Fruit fly (Drosophila melanogaster) whole organism, embryonic: ENCODE data around the gene Scgbeta.

Experiments used
- CG10979 ChIP-seq: fragments of 200-800 bp; sonication (Bioruptor generic); optimal IDR thresholded peaks from 2 replicates; lab custom pipeline; 2018; ENCODE audit warnings: missing biosample characterization, mild to moderate bottlenecking, missing genetic modification characterization, moderate library complexity
- CG12659 ChIP-seq: fragments of 200-800 bp; sonication (Bioruptor generic); optimal IDR thresholded peaks from 3 replicates; lab custom pipeline; 2017; ENCODE audit warnings: mild to moderate bottlenecking, missing biosample characterization, missing genetic modification reagents, missing genetic modification characterization
- CG13296 ChIP-seq: fragments of 200-800 bp; sonication (Bioruptor generic); optimal IDR thresholded peaks from 3 replicates; lab custom pipeline; 2018; ENCODE audit warnings: missing biosample characterization, mild to moderate bottlenecking, missing genetic modification characterization
- CG13424 ChIP-seq: fragments of 200-800 bp; sonication (Bioruptor generic); optimal IDR thresholded peaks from 2 replicates; lab custom pipeline; 2019; ENCODE audit warnings: missing biosample characterization, mild to moderate bottlenecking, missing genetic modification characterization, moderate library complexity
- CG1603 ChIP-seq: fragments of 200-800 bp; sonication (Bioruptor generic); optimal IDR thresholded peaks from 2 replicates; lab custom pipeline; 2019; ENCODE audit warnings: missing biosample characterization, mild to moderate bottlenecking, missing genetic modification characterization, moderate library complexity
- CG2712 ChIP-seq: fragments of 200-800 bp; optimal IDR thresholded peaks from 3 replicates; lab custom pipeline; 2019; ENCODE audit warnings: missing biosample characterization, mild to moderate bottlenecking, missing genetic modification characterization, moderate library complexity
- CG2875 ChIP-seq: fragments of 200-800 bp; sonication (Bioruptor generic); optimal IDR thresholded peaks from 2 replicates; lab custom pipeline; 2017; ENCODE audit warnings: missing biosample characterization, mild to moderate bottlenecking, missing genetic modification characterization, missing genetic modification reagents
- CG31365 ChIP-seq: fragments of 200-800 bp; sonication (Bioruptor generic); optimal IDR thresholded peaks from 2 replicates; lab custom pipeline; 2018; ENCODE audit warnings: missing biosample characterization, mild to moderate bottlenecking, missing genetic modification characterization
- CG3407 ChIP-seq: fragments of 200-800 bp; sonication (Bioruptor generic); optimal IDR thresholded peaks from 2 replicates; lab custom pipeline; 2018; ENCODE audit warnings: missing biosample characterization, mild to moderate bottlenecking, missing genetic modification characterization
- CG34422 ChIP-seq: fragments of 200-800 bp; sonication (Bioruptor generic); IDR thresholded peaks from 3 replicates; pipeline ENCODE4 v1.3.6; 2022; ENCODE audit warnings: missing biosample characterization, missing genetic modification characterization
- CG4360 ChIP-seq: fragments of 200-800 bp; sonication (Bioruptor generic); IDR thresholded peaks from 2 replicates; pipeline ENCODE4 v1.3.6; 2022; ENCODE audit warnings: missing biosample characterization, missing genetic modification characterization
- CG5180 ChIP-seq: fragments of 200-800 bp; sonication (Bioruptor generic); optimal IDR thresholded peaks from 3 replicates; lab custom pipeline; 2017; ENCODE audit warnings: missing biosample characterization, missing genetic modification characterization, mild to moderate bottlenecking, moderate library complexity, missing genetic modification reagents
- CG7357 ChIP-seq: fragments of 200-800 bp; sonication (Bioruptor generic); IDR thresholded peaks from 3 replicates; pipeline ENCODE4 v1.3.6; 2022; ENCODE audit warnings: missing biosample characterization, missing genetic modification characterization
- CG7987 ChIP-seq: fragments of 200-800 bp; sonication (Bioruptor generic); optimal IDR thresholded peaks from 2 replicates; lab custom pipeline; 2018; ENCODE audit warnings: missing biosample characterization, mild to moderate bottlenecking, missing genetic modification characterization, moderate library complexity
- CG8478 ChIP-seq: fragments of >200 bp; optimal IDR thresholded peaks from 2 replicates; lab custom pipeline; 2018
- D19A ChIP-seq: fragments of 200-800 bp; optimal IDR thresholded peaks from 3 replicates; lab custom pipeline; 2019; ENCODE audit warnings: missing biosample characterization, mild to moderate bottlenecking, missing genetic modification characterization, moderate library complexity
- Drgx ChIP-seq: fragments of 200-800 bp; sonication (Bioruptor generic); IDR thresholded peaks from 2 replicates; pipeline ENCODE4 v1.3.6; 2022; ENCODE audit warnings: missing biosample characterization, missing genetic modification characterization
- Gug ChIP-seq: fragments of 200-800 bp; sonication (Bioruptor generic); IDR thresholded peaks from 4 replicates; pipeline ENCODE4 v1.3.6; 2022; ENCODE audit warnings: missing biosample characterization, missing genetic modification characterization
- H2.0 ChIP-seq: fragments of 200-800 bp; sonication (Bioruptor generic); IDR thresholded peaks from 2 replicates; pipeline ENCODE4 v1.3.6; 2022; ENCODE audit warnings: missing biosample characterization, missing genetic modification characterization
- HLHmδ ChIP-seq: fragments of 200-800 bp; sonication (Bioruptor generic); optimal IDR thresholded peaks from 2 replicates; lab custom pipeline; 2018; ENCODE audit warnings: missing biosample characterization, mild to moderate bottlenecking, missing genetic modification characterization, moderate library complexity
- Hr3 ChIP-seq: fragments of 200-800 bp; sonication (Bioruptor generic); optimal IDR thresholded peaks from 3 replicates; lab custom pipeline; 2016; ENCODE audit warnings: missing biosample characterization, missing genetic modification characterization
- Neu2 ChIP-seq: fragments of 200-800 bp; sonication (Bioruptor generic); optimal IDR thresholded peaks from 3 replicates; lab custom pipeline; 2016; ENCODE audit warnings: missing biosample characterization, missing genetic modification characterization, borderline replicate concordance
- Pdp1 ChIP-seq, 2 experiments: fragments of 200-800 bp; sonication (Bioruptor generic); optimal IDR thresholded peaks; 3 replicates each; lab custom pipeline; 2016; ENCODE audit warnings: missing biosample characterization in 2 of 2, missing genetic modification characterization in 2 of 2, mild to moderate bottlenecking in 1 of 2, moderate library complexity in 1 of 2
- Trl ChIP-seq, 3 experiments: fragments of >200 bp in 2 of 3; fragments of 200-800 bp in 1 of 3; sonication (Bioruptor generic) in 1 of 3; optimal IDR thresholded peaks; 2 replicates in 1 of 3; 3 replicates in 2 of 3; lab custom pipeline; 2016 to 2017; ENCODE audit warnings: missing biosample characterization in 1 of 3, missing genetic modification characterization in 1 of 3
- Xbp1 ChIP-seq: fragments of 200-800 bp; sonication (Bioruptor generic); optimal IDR thresholded peaks from 3 replicates; lab custom pipeline; 2016; ENCODE audit warnings: missing biosample characterization, mild to moderate bottlenecking, missing genetic modification characterization
- bab2 ChIP-seq: fragments of 200-800 bp; sonication (Bioruptor generic); optimal IDR thresholded peaks from 2 replicates; lab custom pipeline; 2016; ENCODE audit warnings: missing biosample characterization, missing genetic modification characterization
- bbx ChIP-seq: fragments of 200-800 bp; sonication (Bioruptor generic); IDR thresholded peaks from 2 replicates; pipeline ENCODE4 v1.3.6; 2022; ENCODE audit warnings: missing biosample characterization, missing genetic modification characterization; ENCODE audit not compliant: partially characterized antibody
- chinmo ChIP-seq: fragments of 200-800 bp; sonication (Bioruptor generic); IDR thresholded peaks from 4 replicates; pipeline ENCODE4 v1.3.6; 2022; ENCODE audit warnings: missing biosample characterization, missing genetic modification characterization; ENCODE audit not compliant: partially characterized antibody
- ci ChIP-seq: fragments of 200-800 bp; sonication (Bioruptor generic); IDR thresholded peaks from 3 replicates; pipeline ENCODE4 v1.3.6; 2022; ENCODE audit warnings: missing biosample characterization, missing genetic modification characterization
- crol ChIP-seq: fragments of 200-800 bp; sonication (Bioruptor generic); IDR thresholded peaks from 2 replicates; pipeline ENCODE4 v1.3.6; 2022; ENCODE audit warnings: missing biosample characterization, missing genetic modification characterization
- dm ChIP-seq: fragments of 200-800 bp; sonication (Bioruptor generic); optimal IDR thresholded peaks from 3 replicates; lab custom pipeline; 2016; ENCODE audit warnings: missing biosample characterization, missing genetic modification characterization
- dysf ChIP-seq: fragments of 200-800 bp; sonication (Bioruptor generic); IDR thresholded peaks from 3 replicates; pipeline ENCODE4 v1.3.6; 2022; ENCODE audit warnings: missing biosample characterization, missing genetic modification characterization
- ewg ChIP-seq: fragments of 200-800 bp; sonication (Bioruptor generic); optimal IDR thresholded peaks from 3 replicates; lab custom pipeline; 2017; ENCODE audit warnings: mild to moderate bottlenecking, missing biosample characterization, missing genetic modification reagents, missing genetic modification characterization
- eyg ChIP-seq: fragments of 200-800 bp; sonication (Bioruptor generic); optimal IDR thresholded peaks from 3 replicates; lab custom pipeline; 2016; ENCODE audit warnings: missing biosample characterization, missing genetic modification characterization
- grau ChIP-seq: fragments of 200-800 bp; optimal IDR thresholded peaks from 3 replicates; lab custom pipeline; 2019; ENCODE audit warnings: missing biosample characterization, mild to moderate bottlenecking, missing genetic modification characterization, moderate library complexity
- hb ChIP-seq: fragments of 200-800 bp; sonication (Bioruptor generic); IDR thresholded peaks from 3 replicates; pipeline ENCODE4 v1.3.6; 2022; ENCODE audit warnings: missing biosample characterization, missing genetic modification characterization; ENCODE audit not compliant: partially characterized antibody
- kah ChIP-seq: fragments of 200-800 bp; sonication (Bioruptor generic); optimal IDR thresholded peaks from 2 replicates; lab custom pipeline; 2018; ENCODE audit warnings: missing biosample characterization, mild to moderate bottlenecking, missing genetic modification characterization
- kni ChIP-seq: fragments of 200-800 bp; sonication (Bioruptor generic); optimal IDR thresholded peaks from 3 replicates; lab custom pipeline; 2017; ENCODE audit warnings: mild to moderate bottlenecking, missing biosample characterization, missing genetic modification reagents, missing genetic modification characterization
- lab ChIP-seq: fragments of 200-800 bp; sonication (Bioruptor generic); optimal IDR thresholded peaks from 3 replicates; lab custom pipeline; 2017; ENCODE audit warnings: missing biosample characterization, missing genetic modification characterization, mild to moderate bottlenecking, moderate library complexity, missing genetic modification reagents
- nom ChIP-seq: fragments of 200-800 bp; sonication (Bioruptor generic); optimal IDR thresholded peaks from 2 replicates; lab custom pipeline; 2017; ENCODE audit warnings: missing biosample characterization, missing genetic modification characterization, mild to moderate bottlenecking, moderate library complexity, missing genetic modification reagents
- row ChIP-seq: fragments of 200-800 bp; sonication (Bioruptor generic); IDR thresholded peaks from 3 replicates; pipeline ENCODE4 v1.3.6; 2022; ENCODE audit warnings: missing biosample characterization, missing genetic modification characterization
- sd ChIP-seq: fragments of 200-800 bp; sonication (Bioruptor generic); optimal IDR thresholded peaks from 3 replicates; lab custom pipeline; 2018; ENCODE audit warnings: missing biosample characterization, mild to moderate bottlenecking, missing genetic modification characterization, moderate library complexity
- slp2 ChIP-seq: fragments of 200-800 bp; sonication (Bioruptor generic); optimal IDR thresholded peaks from 2 replicates; lab custom pipeline; 2016; ENCODE audit warnings: missing biosample characterization, missing genetic modification characterization
- sr ChIP-seq: fragments of 200-800 bp; sonication (Bioruptor generic); IDR thresholded peaks from 3 replicates; pipeline ENCODE4 v1.3.6; 2022; ENCODE audit warnings: missing biosample characterization, missing genetic modification characterization
- tap ChIP-seq: fragments of 200-800 bp; optimal IDR thresholded peaks from 3 replicates; lab custom pipeline; 2019; ENCODE audit warnings: missing biosample characterization, mild to moderate bottlenecking, missing genetic modification characterization, moderate library complexity
- tin ChIP-seq: fragments of 200-800 bp; sonication (Bioruptor generic); optimal IDR thresholded peaks from 3 replicates; lab custom pipeline; 2016; ENCODE audit warnings: missing biosample characterization, missing genetic modification characterization
- tna ChIP-seq: fragments of 200-800 bp; sonication (Bioruptor generic); IDR thresholded peaks from 2 replicates; pipeline ENCODE4 v1.3.6; 2022; ENCODE audit warnings: missing biosample characterization, missing genetic modification characterization; ENCODE audit not compliant: partially characterized antibody
- usp ChIP-seq: fragments of >200 bp; optimal IDR thresholded peaks from 2 replicates; lab custom pipeline; 2017; ENCODE audit warnings: missing biosample characterization, missing genetic modification characterization
- vvl ChIP-seq: fragments of 200-800 bp; sonication (Bioruptor generic); IDR thresholded peaks from 2 replicates; pipeline ENCODE4 v1.3.6; 2022; ENCODE audit warnings: missing biosample characterization, missing genetic modification characterization

The Scgbeta gene

dm6 chr3R:12451888-12452514 is 29.8 kb upstream of the Scgbeta start, which contains the start of gene CG5509:
TSS of gene CG5509 (plus strand) at chr3R:12452464.
- TF ChIP-seq dm (GFP tag; lab: Kevin White, UChicago) = no peak
- TF ChIP-seq CG8478 = peak; percentile 43
- no peak for TF ChIP-seq kah
- TF ChIP-seq Neu2 = no peak
- TF ChIP-seq CG1603 (tag; lab: Kevin White, UChicago) = no peak
- TF ChIP-seq Gug = no peak
- TF ChIP-seq Xbp1 (GFP tag; lab: Kevin White, UChicago) = peak; percentile 4
- TF ChIP-seq chinmo (GFP tag; lab: Robert Waterston, UW) = peak; percentile 83; the same call in 2 of the 4 replicates
- no peak for TF ChIP-seq CG2875 (GFP tag; lab: Kevin White, UChicago)
- peak; percentile 36 for TF ChIP-seq kni (GFP tag; lab: Kevin White, UChicago)
- no peak for TF ChIP-seq CG3407
- peak; percentile 50 for TF ChIP-seq Drgx (GFP tag; lab: Robert Waterston, UW)
- peak; percentile 88 for TF ChIP-seq crol (GFP tag; lab: Robert Waterston, UW)
- TF ChIP-seq Pdp1 (GFP tag; optimal IDR thresholded peaks at IDR 0.05; lab: Kevin White, UChicago) = peak in 1 of 2 experiments; percentile 59
- no peak for TF ChIP-seq usp (GFP tag; lab: Kevin White, UChicago)
- TF ChIP-seq bbx = peak; percentile 46; the same call in 1 of the 2 replicates
- TF ChIP-seq eyg (GFP tag; lab: Kevin White, UChicago) = no peak
- TF ChIP-seq nom = peak; percentile 6
- no peak for TF ChIP-seq CG7357 (GFP tag; lab: Robert Waterston, UW)
- peak; percentile 60 for TF ChIP-seq CG4360 (GFP tag; lab: Robert Waterston, UW)
- peak; percentile 26 for TF ChIP-seq sd (tag; lab: Kevin White, UChicago)
- TF ChIP-seq ewg = peak; percentile 83
- TF ChIP-seq ci (GFP tag; lab: Robert Waterston, UW) = no peak
- 0 out of 3 replicates have a peak, but pooled peaks have one; percentile 20 for TF ChIP-seq row (GFP tag; lab: Robert Waterston, UW)
- TF ChIP-seq sr (GFP tag; lab: Robert Waterston, UW) = peak; percentile 46; the same call in 2 of the 3 replicates
- TF ChIP-seq CG34422 (GFP tag; lab: Robert Waterston, UW) = peak; percentile 33; the same call in 1 of the 3 replicates
- peak; percentile 9 for TF ChIP-seq D19A (tag; lab: Kevin White, UChicago)
- TF ChIP-seq tna (GFP tag; lab: Robert Waterston, UW) = 0 out of 2 replicates have a peak, but pooled peaks have one; percentile 34

- peak; percentile 52 for TF ChIP-seq grau (tag; lab: Kevin White, UChicago)
- peak; percentile 12 for TF ChIP-seq CG10979 (tag; lab: Kevin White, UChicago)
- TF ChIP-seq CG7987 (GFP tag; lab: Kevin White, UChicago) = no peak
- no peak for TF ChIP-seq lab (GFP tag; lab: Kevin White, UChicago)
- no peak for TF ChIP-seq HLHmδ (GFP tag; lab: Kevin White, UChicago)
- TF ChIP-seq bab2 = peak; percentile 29
- peak; percentile 19 for TF ChIP-seq tin (GFP tag; lab: Kevin White, UChicago)
- TF ChIP-seq CG12659 = peak; percentile 19
- TF ChIP-seq CG13424 (tag; lab: Kevin White, UChicago) = peak; percentile 51
- TF ChIP-seq hb (GFP tag; lab: Robert Waterston, UW) = no peak
- no peak for TF ChIP-seq CG5180 (GFP tag; lab: Kevin White, UChicago)
- TF ChIP-seq CG13296 (GFP tag; lab: Kevin White, UChicago) = peak; percentile 12
- no peak for TF ChIP-seq CG31365 (tag; lab: Kevin White, UChicago)
- peak; percentile 57 for TF ChIP-seq tap (tag; lab: Kevin White, UChicago)
- TF ChIP-seq Trl (optimal IDR thresholded peaks at IDR 0.05; lab: Kevin White, UChicago) = no peak
- TF ChIP-seq Trl (GFP tag; optimal IDR thresholded peaks at IDR 0.05; lab: Kevin White, UChicago) = peak; percentile 0
- peak; percentile 18 for TF ChIP-seq Hr3 (GFP tag; lab: Kevin White, UChicago)
- peak; percentile 24 for TF ChIP-seq slp2 (GFP tag; lab: Kevin White, UChicago)
- peak; percentile 26; the same call in 1 of the 2 replicates for TF ChIP-seq vvl (GFP tag; lab: Robert Waterston, UW)
- peak; percentile 65 for TF ChIP-seq dysf (GFP tag; lab: Robert Waterston, UW)
- TF ChIP-seq CG2712 (tag; lab: Kevin White, UChicago) = peak; percentile 29
- TF ChIP-seq H2.0 (GFP tag; lab: Robert Waterston, UW) = peak; percentile 43; the same call in 1 of the 2 replicates
Measured at dm6 chr3R:12451376-12451775, 29.1 kb upstream of the Scgbeta start.
